Worm (Caenorhabditis elegans) whole organism, early embryonic: Measurements from ENCODE around the gene nlp-32.

Experiments
- F13C5.2 ChIP-seq: sonication (generic microtip); optimal IDR thresholded peaks from 2 replicates; lab custom pipeline; 2017; ENCODE audit warnings: mild to moderate bottlenecking, missing genetic modification characterization, inconsistent platforms, missing compliant biosample characterization
- aly-1 ChIP-seq: sonication (generic microtip); optimal IDR thresholded peaks from 2 replicates; lab custom pipeline; 2016; ENCODE audit warnings: missing genetic modification characterization, missing compliant biosample characterization
- ama-1 ChIP-seq: fragments of 150-350 bp; optimal IDR thresholded peaks from 2 replicates; lab custom pipeline; 2014
- ceh-36 ChIP-seq: sonication (generic microtip); optimal IDR thresholded peaks from 2 replicates; lab custom pipeline; 2016; ENCODE audit warnings: missing genetic modification characterization, inconsistent platforms, missing compliant biosample characterization
- flt-1 ChIP-seq: fragments of 200-800 bp; sonication (Bioruptor generic); IDR thresholded peaks from 2 replicates; pipeline ENCODE4 v1.3.6; 2022; ENCODE audit warnings: missing genetic modification characterization, missing compliant biosample characterization
- hmbx-1 ChIP-seq: sonication (generic microtip); optimal IDR thresholded peaks from 2 replicates; lab custom pipeline; 2016; ENCODE audit warnings: mild to moderate bottlenecking, missing genetic modification characterization, missing compliant biosample characterization
- hmg-4 ChIP-seq: fragments of 200-800 bp; sonication (Bioruptor generic); optimal IDR thresholded peaks from 2 replicates; lab custom pipeline; 2018; ENCODE audit warnings: mild to moderate bottlenecking, missing genetic modification characterization, missing compliant biosample characterization
- hnd-1 ChIP-seq: sonication (generic microtip); optimal IDR thresholded peaks from 2 replicates; lab custom pipeline; 2016; ENCODE audit warnings: missing genetic modification characterization, missing compliant biosample characterization
- pes-1 ChIP-seq: fragments of 200-800 bp; sonication (Bioruptor generic); IDR thresholded peaks from 2 replicates; pipeline ENCODE4 v1.3.6; 2022; ENCODE audit warnings: missing genetic modification reagents, missing genetic modification characterization, missing compliant biosample characterization
- scrt-1 ChIP-seq: fragments of 200-800 bp; sonication (Bioruptor generic); IDR thresholded peaks from 2 replicates; pipeline ENCODE4 v1.3.6; 2022; ENCODE audit warnings: missing genetic modification characterization, missing compliant biosample characterization
- sea-1 ChIP-seq: fragments of 200-800 bp; sonication (Bioruptor generic); conservative IDR thresholded peaks from 2 replicates; pipeline ENCODE4 v1.3.6; 2022; ENCODE audit warnings: missing genetic modification characterization, missing compliant biosample characterization
- tbx-11 ChIP-seq: fragments of 200-800 bp; sonication (Bioruptor generic); IDR thresholded peaks from 2 replicates; pipeline ENCODE4 v1.3.6; 2022; ENCODE audit warnings: missing genetic modification characterization, missing compliant biosample characterization
- tbx-37 ChIP-seq: fragments of 200-800 bp; sonication (Bioruptor generic); conservative IDR thresholded peaks from 2 replicates; pipeline ENCODE4 v1.3.6; 2022; ENCODE audit warnings: missing genetic modification reagents, missing genetic modification characterization, missing compliant biosample characterization
- tra-4 ChIP-seq: sonication (generic microtip); optimal IDR thresholded peaks from 2 replicates; lab custom pipeline; 2017; ENCODE audit warnings: missing genetic modification characterization, missing compliant biosample characterization

ce11 chrIII:439926-440325 is 46.4 kb downstream of the nlp-32 start, which contains the start of gene affl-1:
- TF ChIP-seq ama-1 (lab: Kevin White, UChicago) = no peak
- no peak for TF ChIP-seq pes-1 (GFP tag; lab: Robert Waterston, UW)
- TF ChIP-seq aly-1 (tag; lab: Kevin White, UChicago) = no peak
- no peak for TF ChIP-seq scrt-1 (GFP tag; lab: Robert Waterston, UW)
- TF ChIP-seq tra-4 (tag; lab: Kevin White, UChicago) = no peak
- TF ChIP-seq F13C5.2 (tag; lab: Kevin White, UChicago) = no peak
- no peak for TF ChIP-seq ceh-36 (tag; lab: Kevin White, UChicago)
- no peak for TF ChIP-seq sea-1 (GFP tag; lab: Robert Waterston, UW)
- TF ChIP-seq hmbx-1 (tag; lab: Kevin White, UChicago) = no peak
- no peak for TF ChIP-seq tbx-11 (GFP tag; lab: Robert Waterston, UW)
- TF ChIP-seq hnd-1 (tag; lab: Kevin White, UChicago) = no peak
- no peak for TF ChIP-seq flt-1 (GFP tag; lab: Robert Waterston, UW)
- no peak for TF ChIP-seq hmg-4
- no peak for TF ChIP-seq tbx-37
